Fruit fly (Drosophila melanogaster) whole organism, embryonic: Measurements from ENCODE around the gene Polr3E.

Experiments used
- Asciz ChIP-seq: fragments of 200-800 bp; sonication (Bioruptor generic); optimal IDR thresholded peaks from 2 replicates; lab custom pipeline; 2017; ENCODE audit warnings: missing biosample characterization, mild to moderate bottlenecking, missing genetic modification characterization, missing genetic modification reagents
- Atf6 ChIP-seq: fragments of 200-800 bp; sonication (Bioruptor generic); IDR thresholded peaks from 2 replicates; pipeline ENCODE4 v1.3.6; 2022; ENCODE audit warnings: missing biosample characterization, missing genetic modification characterization
- BtbVII ChIP-seq: fragments of 200-800 bp; sonication (Bioruptor generic); optimal IDR thresholded peaks from 3 replicates; lab custom pipeline; 2017; ENCODE audit warnings: missing biosample characterization, mild to moderate bottlenecking, missing genetic modification characterization
- C15 ChIP-seq: fragments of 200-800 bp; sonication (Bioruptor generic); IDR thresholded peaks from 3 replicates; pipeline ENCODE4 v1.3.6; 2022; ENCODE audit warnings: missing biosample characterization, missing genetic modification characterization
- CG11504 ChIP-seq: fragments of 200-800 bp; sonication (Bioruptor generic); optimal IDR thresholded peaks from 3 replicates; lab custom pipeline; 2019; ENCODE audit warnings: missing biosample characterization, mild to moderate bottlenecking, missing genetic modification characterization, moderate library complexity
- CG3065 ChIP-seq: fragments of 200-800 bp; sonication (Bioruptor generic); optimal IDR thresholded peaks from 2 replicates; lab custom pipeline; 2016; ENCODE audit warnings: missing biosample characterization, missing genetic modification characterization
- CG31224 ChIP-seq: fragments of 200-800 bp; sonication (Bioruptor generic); IDR thresholded peaks from 2 replicates; pipeline ENCODE4 v1.3.6; 2022; ENCODE audit warnings: missing biosample characterization, missing genetic modification characterization
- CG32767 ChIP-seq: fragments of 200-800 bp; sonication (Bioruptor generic); IDR thresholded peaks from 2 replicates; pipeline ENCODE4 v1.3.6; 2022; ENCODE audit warnings: missing biosample characterization, missing genetic modification characterization
- CG34224 ChIP-seq: fragments of 200-800 bp; sonication (Bioruptor generic); IDR thresholded peaks from 3 replicates; pipeline ENCODE4 v1.3.6; 2022; ENCODE audit warnings: missing biosample characterization, missing genetic modification characterization; ENCODE audit not compliant: partially characterized antibody
- CG6175 ChIP-seq: fragments of 200-800 bp; sonication (Bioruptor generic); IDR thresholded peaks from 3 replicates; pipeline ENCODE4 v1.3.6; 2022; ENCODE audit warnings: missing biosample characterization, missing genetic modification characterization
- CG6854 ChIP-seq: fragments of 200-800 bp; sonication (Bioruptor generic); optimal IDR thresholded peaks from 3 replicates; lab custom pipeline; 2017; ENCODE audit warnings: missing biosample characterization, mild to moderate bottlenecking, missing genetic modification characterization
- CG7357 ChIP-seq: fragments of 200-800 bp; sonication (Bioruptor generic); IDR thresholded peaks from 3 replicates; pipeline ENCODE4 v1.3.6; 2022; ENCODE audit warnings: missing biosample characterization, missing genetic modification characterization
- D19A ChIP-seq: fragments of 200-800 bp; optimal IDR thresholded peaks from 3 replicates; lab custom pipeline; 2019; ENCODE audit warnings: missing biosample characterization, mild to moderate bottlenecking, missing genetic modification characterization, moderate library complexity
- Dbx ChIP-seq: fragments of 200-800 bp; sonication (Bioruptor generic); IDR thresholded peaks from 3 replicates; pipeline ENCODE4 v1.3.6; 2022; ENCODE audit warnings: missing biosample characterization, missing genetic modification characterization
- Dp ChIP-seq: fragments of 200-800 bp; sonication (Bioruptor generic); optimal IDR thresholded peaks from 2 replicates; lab custom pipeline; 2018; ENCODE audit warnings: missing biosample characterization, mild to moderate bottlenecking, missing genetic modification characterization, moderate library complexity
- Hmr ChIP-seq: fragments of 200-800 bp; sonication (Bioruptor generic); optimal IDR thresholded peaks from 3 replicates; lab custom pipeline; 2017; ENCODE audit warnings: mild to moderate bottlenecking, missing biosample characterization, missing genetic modification reagents, missing genetic modification characterization
- Hsf ChIP-seq: fragments of 200-800 bp; sonication (Bioruptor generic); optimal IDR thresholded peaks from 3 replicates; lab custom pipeline; 2016; ENCODE audit warnings: missing biosample characterization, missing genetic modification characterization
- Lhr ChIP-seq: fragments of 200-800 bp; sonication (Bioruptor generic); optimal IDR thresholded peaks from 3 replicates; lab custom pipeline; 2017; ENCODE audit warnings: mild to moderate bottlenecking, missing biosample characterization, missing genetic modification reagents, missing genetic modification characterization
- Lpt ChIP-seq: fragments of >200 bp; optimal IDR thresholded peaks from 2 replicates; lab custom pipeline; 2018; ENCODE audit warnings: missing biosample characterization, missing genetic modification characterization
- Meics ChIP-seq: fragments of 200-800 bp; sonication (Bioruptor generic); optimal IDR thresholded peaks from 2 replicates; lab custom pipeline; 2017; ENCODE audit warnings: missing biosample characterization, mild to moderate bottlenecking, missing genetic modification characterization
- Myb ChIP-seq: fragments of 200-800 bp; sonication (Bioruptor generic); optimal IDR thresholded peaks from 2 replicates; lab custom pipeline; 2016; ENCODE audit warnings: missing biosample characterization, missing genetic modification characterization
- Neu2 ChIP-seq: fragments of 200-800 bp; sonication (Bioruptor generic); optimal IDR thresholded peaks from 3 replicates; lab custom pipeline; 2016; ENCODE audit warnings: missing biosample characterization, missing genetic modification characterization, borderline replicate concordance
- Pdp1 ChIP-seq, 2 experiments: fragments of 200-800 bp; sonication (Bioruptor generic); optimal IDR thresholded peaks; 3 replicates each; lab custom pipeline; 2016; ENCODE audit warnings: missing biosample characterization in 2 of 2, missing genetic modification characterization in 2 of 2, mild to moderate bottlenecking in 1 of 2, moderate library complexity in 1 of 2
- Ptx1 ChIP-seq: fragments of 200-800 bp; sonication (Bioruptor generic); IDR thresholded peaks from 2 replicates; pipeline ENCODE4 v1.3.6; 2022; ENCODE audit warnings: missing biosample characterization, missing genetic modification characterization
- Sin3A ChIP-seq: fragments of >200 bp; optimal IDR thresholded peaks from 2 replicates; lab custom pipeline; 2018
- Sox100B ChIP-seq: fragments of 200-800 bp; sonication (Bioruptor generic); optimal IDR thresholded peaks from 3 replicates; lab custom pipeline; 2018; ENCODE audit warnings: missing biosample characterization, mild to moderate bottlenecking, missing genetic modification characterization
- abd-A ChIP-seq: fragments of 200-800 bp; sonication (Bioruptor generic); optimal IDR thresholded peaks from 3 replicates; lab custom pipeline; 2019; ENCODE audit warnings: missing biosample characterization, mild to moderate bottlenecking, missing genetic modification characterization, moderate library complexity
- amos ChIP-seq: fragments of 200-800 bp; sonication (Bioruptor generic); IDR thresholded peaks from 2 replicates; pipeline ENCODE4 v1.3.6; 2022; ENCODE audit warnings: missing biosample characterization, missing genetic modification characterization; ENCODE audit not compliant: partially characterized antibody
- cas ChIP-seq: fragments of 200-800 bp; sonication (Bioruptor generic); IDR thresholded peaks from 2 replicates; pipeline ENCODE4 v1.3.6; 2022; ENCODE audit warnings: missing biosample characterization, missing genetic modification characterization
- cato ChIP-seq: fragments of 200-800 bp; sonication (Bioruptor generic); optimal IDR thresholded peaks from 2 replicates; lab custom pipeline; 2016; ENCODE audit warnings: missing biosample characterization, missing genetic modification characterization, borderline replicate concordance
- caup ChIP-seq: fragments of 200-800 bp; sonication (Bioruptor generic); optimal IDR thresholded peaks from 3 replicates; lab custom pipeline; 2017; ENCODE audit warnings: missing biosample characterization, mild to moderate bottlenecking, missing genetic modification characterization, moderate library complexity; ENCODE audit not compliant: severe bottlenecking
- chn ChIP-seq: fragments of 200-800 bp; sonication (Bioruptor generic); optimal IDR thresholded peaks from 2 replicates; lab custom pipeline; 2016; ENCODE audit warnings: missing biosample characterization, missing genetic modification characterization
- disco-r ChIP-seq: fragments of 200-800 bp; sonication (Bioruptor generic); optimal IDR thresholded peaks from 2 replicates; lab custom pipeline; 2016; ENCODE audit warnings: missing biosample characterization, missing genetic modification characterization
- ewg ChIP-seq: fragments of 200-800 bp; sonication (Bioruptor generic); optimal IDR thresholded peaks from 3 replicates; lab custom pipeline; 2017; ENCODE audit warnings: mild to moderate bottlenecking, missing biosample characterization, missing genetic modification reagents, missing genetic modification characterization
- fd64A ChIP-seq: fragments of 200-800 bp; sonication (Bioruptor generic); optimal IDR thresholded peaks from 3 replicates; lab custom pipeline; 2018; ENCODE audit warnings: missing biosample characterization, mild to moderate bottlenecking, missing genetic modification characterization
- gcm ChIP-seq: fragments of 200-800 bp; sonication (Bioruptor generic); optimal IDR thresholded peaks from 2 replicates; lab custom pipeline; 2019; ENCODE audit warnings: missing biosample characterization, mild to moderate bottlenecking, missing genetic modification characterization, moderate library complexity
- knrl ChIP-seq: fragments of 200-800 bp; sonication (Bioruptor generic); IDR thresholded peaks from 3 replicates; pipeline ENCODE4 v1.3.6; 2022; ENCODE audit warnings: missing biosample characterization, missing genetic modification characterization; ENCODE audit not compliant: partially characterized antibody
- lbe ChIP-seq: fragments of 200-800 bp; sonication (Bioruptor generic); optimal IDR thresholded peaks from 2 replicates; lab custom pipeline; 2016; ENCODE audit warnings: missing biosample characterization, mild to moderate bottlenecking, missing genetic modification characterization
- lola ChIP-seq, 3 experiments: fragments of >200 bp in 2 of 3; fragments of 200-800 bp in 1 of 3; sonication (Bioruptor generic) in 1 of 3; optimal IDR thresholded peaks; 2 replicates each; lab custom pipeline; 2017 to 2019; ENCODE audit warnings: missing biosample characterization in 3 of 3, missing genetic modification characterization in 3 of 3, mild to moderate bottlenecking in 1 of 3, moderate library complexity in 1 of 3
- lov ChIP-seq, 2 experiments: fragments of 200-800 bp in 1 of 2; fragments of >200 bp in 1 of 2; sonication (Bioruptor generic) in 1 of 2; IDR thresholded peaks in 1 of 2; optimal IDR thresholded peaks in 1 of 2; 2 replicates in 1 of 2; 3 replicates in 1 of 2; pipeline versions ENCODE4 v1.3.6 to Lab custom; 2017 to 2022; ENCODE audit warnings: missing biosample characterization in 1 of 2, missing genetic modification characterization in 1 of 2
- nerfin-2 ChIP-seq: fragments of 200-800 bp; sonication (Bioruptor generic); IDR thresholded peaks from 2 replicates; pipeline ENCODE4 v1.3.6; 2022; ENCODE audit warnings: missing biosample characterization, missing genetic modification characterization; ENCODE audit not compliant: partially characterized antibody
- nmo ChIP-seq: fragments of 200-800 bp; sonication (Bioruptor generic); optimal IDR thresholded peaks from 2 replicates; lab custom pipeline; 2018; ENCODE audit warnings: missing biosample characterization, mild to moderate bottlenecking, missing genetic modification characterization, moderate library complexity
- oc ChIP-seq: fragments of 200-800 bp; sonication (Bioruptor generic); optimal IDR thresholded peaks from 2 replicates; lab custom pipeline; 2018; ENCODE audit warnings: missing biosample characterization, mild to moderate bottlenecking, missing genetic modification characterization, moderate library complexity
- run ChIP-seq: fragments of 200-800 bp; sonication (Bioruptor generic); optimal IDR thresholded peaks from 3 replicates; lab custom pipeline; 2018; ENCODE audit warnings: missing biosample characterization, mild to moderate bottlenecking, missing genetic modification characterization
- sd ChIP-seq: fragments of 200-800 bp; sonication (Bioruptor generic); optimal IDR thresholded peaks from 3 replicates; lab custom pipeline; 2018; ENCODE audit warnings: missing biosample characterization, mild to moderate bottlenecking, missing genetic modification characterization, moderate library complexity
- sima ChIP-seq: fragments of 200-800 bp; sonication (Bioruptor generic); optimal IDR thresholded peaks from 2 replicates; lab custom pipeline; 2016; ENCODE audit warnings: missing biosample characterization, missing genetic modification characterization
- slou ChIP-seq: fragments of 200-800 bp; sonication (Bioruptor generic); optimal IDR thresholded peaks from 3 replicates; lab custom pipeline; 2016; ENCODE audit warnings: missing biosample characterization, missing genetic modification characterization
- unpg ChIP-seq: fragments of 200-800 bp; sonication (Bioruptor generic); optimal IDR thresholded peaks from 3 replicates; lab custom pipeline; 2018; ENCODE audit warnings: missing biosample characterization, mild to moderate bottlenecking, missing genetic modification characterization, moderate library complexity
- wek ChIP-seq: fragments of 200-800 bp; sonication (Bioruptor generic); optimal IDR thresholded peaks from 3 replicates; lab custom pipeline; 2018; ENCODE audit warnings: missing biosample characterization, mild to moderate bottlenecking, missing genetic modification characterization, moderate library complexity
- wor ChIP-seq: fragments of 200-800 bp; sonication (Bioruptor generic); IDR thresholded peaks from 2 replicates; pipeline ENCODE4 v1.3.6; 2022; ENCODE audit warnings: missing biosample characterization, missing genetic modification characterization

Gene Polr3E

dm6 chr3L:21008899-21009298 lies 22.7 kb upstream of the Polr3E start (continued):
- TF ChIP-seq sima (GFP tag; lab: Kevin White, UChicago) = no peak
- TF ChIP-seq ewg = no peak
- no peak for TF ChIP-seq Lhr (GFP tag; lab: Kevin White, UChicago)
- no peak for TF ChIP-seq chn (GFP tag; lab: Kevin White, UChicago)
- no peak for TF ChIP-seq Myb (GFP tag; lab: Kevin White, UChicago)
- no peak for TF ChIP-seq Atf6 (GFP tag; lab: Robert Waterston, UW)
- no peak for TF ChIP-seq C15 (GFP tag; lab: Robert Waterston, UW)
- TF ChIP-seq Meics (GFP tag; lab: Kevin White, UChicago) = no peak
- TF ChIP-seq abd-A = no peak
- TF ChIP-seq CG34224 (GFP tag; lab: Robert Waterston, UW) = peak; percentile 22; the same call in 1 of the 3 replicates
- no peak for TF ChIP-seq wor (GFP tag; lab: Robert Waterston, UW)
- no peak for TF ChIP-seq Lpt (GFP tag; lab: Kevin White, UChicago)
- no peak for TF ChIP-seq Hsf
- no peak for TF ChIP-seq Neu2 (GFP tag; lab: Kevin White, UChicago)
- no peak for TF ChIP-seq Dbx (GFP tag; lab: Robert Waterston, UW)
- no peak for TF ChIP-seq CG3065 (GFP tag; lab: Kevin White, UChicago)
- no peak for TF ChIP-seq CG6854 (GFP tag; lab: Kevin White, UChicago)
- TF ChIP-seq Ptx1 = no peak
- TF ChIP-seq CG32767 (GFP tag; lab: Robert Waterston, UW) = no peak
- TF ChIP-seq unpg = no peak
- TF ChIP-seq run (tag; lab: Kevin White, UChicago) = no peak
- no peak for TF ChIP-seq amos (GFP tag; lab: Robert Waterston, UW)
- peak; percentile 7 for TF ChIP-seq gcm (GFP tag; lab: Kevin White, UChicago)
- no peak for TF ChIP-seq wek
- TF ChIP-seq CG6175 (GFP tag; lab: Robert Waterston, UW) = no peak
- no peak for TF ChIP-seq CG11504 (tag; lab: Kevin White, UChicago)
- TF ChIP-seq oc (tag; lab: Kevin White, UChicago) = no peak
- TF ChIP-seq lov (optimal IDR thresholded peaks at IDR 0.05; lab: Kevin White, UChicago) = no peak
- TF ChIP-seq lov (GFP tag; IDR thresholded peaks at IDR 0.05; lab: Robert Waterston, UW) = no peak
- no peak for TF ChIP-seq Pdp1 (GFP tag; optimal IDR thresholded peaks at IDR 0.05; lab: Kevin White, UChicago)
- no peak for TF ChIP-seq Asciz (GFP tag; lab: Kevin White, UChicago)
- no peak for TF ChIP-seq caup (GFP tag; lab: Kevin White, UChicago)
- no peak for TF ChIP-seq Sin3A (lab: Kevin White, UChicago)
- TF ChIP-seq disco-r = no peak
- TF ChIP-seq sd (tag; lab: Kevin White, UChicago) = peak; percentile 87
- no peak for TF ChIP-seq knrl
- TF ChIP-seq Sox100B (GFP tag; lab: Kevin White, UChicago) = no peak
- no peak for TF ChIP-seq BtbVII
- TF ChIP-seq cato (GFP tag; lab: Kevin White, UChicago) = no peak
- no peak for TF ChIP-seq cas (GFP tag; lab: Robert Waterston, UW)
- TF ChIP-seq CG31224 (GFP tag; lab: Robert Waterston, UW) = no peak
- no peak for TF ChIP-seq slou (GFP tag; lab: Kevin White, UChicago)
- TF ChIP-seq nerfin-2 (GFP tag; lab: Robert Waterston, UW) = no peak
- TF ChIP-seq lola (GFP tag; optimal IDR thresholded peaks at IDR 0.05; lab: Kevin White, UChicago) = no peak
- no peak for TF ChIP-seq D19A (tag; lab: Kevin White, UChicago)
- TF ChIP-seq fd64A (GFP tag; lab: Kevin White, UChicago) = no peak
- TF ChIP-seq Hmr (GFP tag; lab: Kevin White, UChicago) = no peak
- no peak for TF ChIP-seq CG7357 (GFP tag; lab: Robert Waterston, UW)
- TF ChIP-seq nmo (GFP tag; lab: Kevin White, UChicago) = no peak
- TF ChIP-seq lbe (GFP tag; lab: Kevin White, UChicago) = no peak
- no peak for TF ChIP-seq Dp (GFP tag; lab: Kevin White, UChicago)
